Worm (Caenorhabditis elegans): ENCODE results near the gene Y57A10A.29.

Y57A10A.29 gene

DNA sequence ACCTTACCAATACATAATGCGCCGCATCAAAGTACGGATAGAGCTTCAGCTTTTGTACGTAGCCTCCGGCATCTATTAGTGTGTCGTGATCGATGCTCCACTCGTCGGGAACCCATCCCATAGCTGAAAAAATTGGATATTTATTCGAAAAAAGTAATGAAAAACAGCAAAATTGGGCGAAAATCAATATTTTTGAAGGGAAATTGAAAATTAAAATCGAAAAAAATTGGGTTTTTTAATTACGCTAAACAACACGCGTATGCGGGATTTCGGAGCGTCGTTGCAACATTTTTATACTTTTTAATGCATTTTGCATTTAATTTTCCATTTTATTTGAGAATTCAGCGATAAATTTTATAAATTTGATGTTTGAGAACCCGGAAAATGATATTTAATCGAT, at the start of gene Y57A10A.29, which contains the start of gene tric-1B.2:
Gene Y57A10A.29 (plus strand): TSS at position 303 of the 400 bp plus-strand sequence.
Gene tric-1B.2 (minus strand): TSS at position 129 of the 400 bp plus-strand sequence.
- TF ChIP-seq unc-62 (GFP tag; optimal IDR thresholded peaks at IDR 0.05) = no peak

ce11 chrII:12237555-12237954, 41.8 kb upstream of the Y57A10A.29 start:
- TF ChIP-seq unc-62 (GFP tag; optimal IDR thresholded peaks at IDR 0.05) = no peak

DNA sequence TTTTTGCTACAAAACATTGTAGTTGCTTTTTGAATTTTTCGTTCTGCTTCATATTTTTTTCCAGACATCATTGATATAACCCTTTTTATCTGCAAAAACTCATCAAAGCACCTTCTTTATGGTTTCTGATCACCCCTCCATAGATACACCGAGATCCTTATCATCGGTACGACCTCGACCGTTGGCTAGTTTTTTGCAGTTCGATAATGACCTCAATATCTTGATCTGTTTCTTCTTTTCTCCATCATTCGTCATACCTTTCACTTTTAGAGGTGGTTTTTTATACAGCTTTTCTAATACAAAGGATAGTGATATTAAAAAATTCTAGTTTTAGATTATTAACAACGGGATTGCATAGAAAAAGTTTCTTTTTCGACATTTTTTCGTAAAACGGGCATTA, 39.9 kb upstream of the Y57A10A.29 start:
- no peak for TF ChIP-seq unc-62 (GFP tag; optimal IDR thresholded peaks at IDR 0.05)

DNA sequence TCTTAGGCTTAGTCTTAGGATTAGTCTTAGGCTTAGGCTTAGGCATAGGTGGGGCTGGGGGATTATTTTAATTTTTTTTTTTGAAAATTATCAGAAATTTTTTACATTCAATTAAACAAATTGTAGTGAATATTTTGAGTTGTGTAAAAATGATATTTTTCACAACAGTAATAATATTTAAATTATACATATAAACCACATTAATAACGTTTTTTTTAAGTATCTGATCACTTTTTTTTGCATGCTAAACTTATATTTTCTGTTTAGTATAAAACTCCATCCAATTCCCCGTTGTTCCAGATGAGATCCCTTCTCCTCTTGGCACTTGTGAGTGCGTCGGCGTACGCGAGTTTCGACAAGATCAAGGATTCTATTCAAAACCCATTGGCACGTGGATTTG, 39.3 kb upstream of the Y57A10A.29 start, which contains the start of gene txdc-12.1:
Gene txdc-12.1 (plus strand): TSS at position 301 of the 400 bp plus-strand sequence.
- no peak for TF ChIP-seq unc-62 (GFP tag; optimal IDR thresholded peaks at IDR 0.05)

DNA sequence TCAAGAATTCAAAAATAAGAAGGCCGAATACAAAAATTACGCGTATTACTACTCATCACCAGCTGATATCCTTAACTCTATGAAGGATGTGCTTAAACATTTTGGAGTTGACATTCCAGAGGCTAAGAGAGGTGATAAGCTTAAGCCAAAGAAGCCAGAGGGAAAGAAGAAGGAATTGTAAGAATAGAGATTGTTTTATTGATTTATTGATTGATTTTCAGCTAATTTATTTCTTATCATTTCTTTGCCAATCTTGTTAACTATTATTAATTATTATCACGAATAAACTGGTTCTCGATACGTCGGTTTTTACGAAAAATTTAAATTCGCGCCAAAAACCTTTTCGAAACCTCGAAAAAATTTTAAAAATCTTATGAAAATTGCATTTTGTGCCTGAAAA, 37.6 kb upstream of the Y57A10A.29 start:
- no peak for TF ChIP-seq unc-62 (GFP tag; optimal IDR thresholded peaks at IDR 0.05)

DNA sequence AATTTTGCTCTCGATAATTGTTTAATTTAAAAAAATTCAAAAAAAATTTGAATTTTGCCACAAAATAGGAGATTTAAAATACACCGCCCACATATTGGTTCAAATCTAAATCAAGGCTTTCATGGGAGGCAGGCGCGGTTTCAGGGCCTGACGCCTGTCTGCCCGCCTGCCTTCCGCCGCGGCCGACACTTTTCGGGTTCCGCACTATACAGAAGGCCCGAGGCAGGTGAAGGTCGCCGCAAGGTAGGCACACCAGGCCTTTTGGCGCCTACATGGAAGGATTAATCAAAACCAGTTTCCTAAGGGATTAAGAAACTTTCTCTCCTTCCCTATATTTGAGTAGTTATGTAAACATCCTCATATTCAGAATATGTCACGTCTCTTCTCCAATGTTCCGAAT, 36.8 kb upstream of the Y57A10A.29 start, which contains the start of gene Y57A10A.24:
Gene Y57A10A.24 (plus strand): TSS at position 396 of the 400 bp plus-strand sequence.
- TF ChIP-seq unc-62 (GFP tag; optimal IDR thresholded peaks at IDR 0.05) = no peak

DNA sequence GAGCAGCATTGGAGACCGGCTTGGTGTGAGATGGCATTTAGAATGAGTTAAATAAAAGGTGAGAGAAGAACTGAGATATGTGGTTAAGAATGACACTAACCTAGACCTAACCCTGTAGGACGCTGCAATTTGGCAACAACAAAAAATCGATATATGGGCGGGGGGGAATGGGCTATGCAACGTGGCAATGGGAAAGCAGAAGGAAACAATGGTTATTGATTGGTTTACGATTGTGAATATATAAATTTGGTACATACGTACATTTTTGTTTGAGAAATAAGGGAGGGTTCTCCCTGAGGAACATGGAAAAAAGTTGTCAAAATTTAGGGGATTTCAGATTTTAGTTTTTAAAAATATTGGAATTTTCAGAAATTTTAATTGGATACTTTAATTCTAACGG, 30.3 kb upstream of the Y57A10A.29 start, which contains the start of gene tag-276:
Gene tag-276 (minus strand): TSS at position 101 of the 400 bp plus-strand sequence.
- no peak for TF ChIP-seq unc-62 (GFP tag; optimal IDR thresholded peaks at IDR 0.05)

ce11 chrII:12255545-12256233, 23.7 kb upstream of the Y57A10A.29 start:
- no peak for TF ChIP-seq unc-62 (GFP tag; optimal IDR thresholded peaks at IDR 0.05)

DNA sequence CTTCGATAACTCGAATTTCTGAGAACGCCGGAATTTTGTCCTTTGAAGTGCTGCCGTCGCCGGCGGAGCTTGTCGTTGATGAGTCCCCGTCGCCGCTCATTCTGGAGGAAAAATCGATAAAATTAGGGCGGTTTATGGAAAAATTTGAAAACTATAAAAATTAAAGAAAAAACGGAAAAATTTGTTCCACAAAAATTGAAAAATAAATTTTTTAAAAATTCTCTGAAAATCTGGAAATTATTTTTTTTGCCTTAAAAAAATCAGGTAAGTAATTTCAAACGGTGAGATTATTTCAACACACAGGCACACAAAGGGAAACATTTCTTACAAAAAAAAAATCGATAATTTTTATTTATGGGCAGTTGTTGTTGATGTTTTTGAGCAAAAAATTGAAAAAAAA, 22.8 kb upstream of the Y57A10A.29 start, which contains the start of gene parn-2:
Gene parn-2 (minus strand): TSS at position 101 of the 400 bp plus-strand sequence.
- TF ChIP-seq unc-62 (GFP tag; optimal IDR thresholded peaks at IDR 0.05) = no peak

DNA sequence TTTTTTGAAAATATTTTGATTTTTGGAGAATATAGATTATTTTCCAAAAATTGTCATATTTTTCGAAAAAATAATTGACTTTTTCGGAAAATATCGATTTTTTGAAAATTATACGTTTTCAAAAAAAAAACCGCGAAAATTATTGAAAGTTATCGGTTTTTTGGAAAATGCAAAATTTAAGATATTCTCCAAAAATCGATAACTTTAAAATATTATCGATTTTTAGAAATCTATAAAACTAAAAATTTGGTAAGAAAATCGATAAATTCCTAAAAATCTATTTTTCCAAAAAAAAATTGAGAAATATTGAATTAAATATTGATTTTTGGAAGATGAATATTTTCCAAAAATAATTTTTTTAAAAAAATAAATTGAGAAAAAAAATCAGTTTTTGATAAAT, 22.3 kb upstream of the Y57A10A.29 start:
- TF ChIP-seq unc-62 (GFP tag; optimal IDR thresholded peaks at IDR 0.05) = no peak

ce11 chrII:12260538-12260937, 18.8 kb upstream of the Y57A10A.29 start:
- no peak for TF ChIP-seq unc-62 (GFP tag; optimal IDR thresholded peaks at IDR 0.05)

- no peak for TF ChIP-seq unc-62 (GFP tag; optimal IDR thresholded peaks at IDR 0.05)
Measured at ce11 chrII:12261147-12261821, 18.1 kb upstream of the Y57A10A.29 start.

- no peak for TF ChIP-seq unc-62 (GFP tag; optimal IDR thresholded peaks at IDR 0.05)
Measured at ce11 chrII:12262567-12262966, 16.8 kb upstream of the Y57A10A.29 start.

DNA sequence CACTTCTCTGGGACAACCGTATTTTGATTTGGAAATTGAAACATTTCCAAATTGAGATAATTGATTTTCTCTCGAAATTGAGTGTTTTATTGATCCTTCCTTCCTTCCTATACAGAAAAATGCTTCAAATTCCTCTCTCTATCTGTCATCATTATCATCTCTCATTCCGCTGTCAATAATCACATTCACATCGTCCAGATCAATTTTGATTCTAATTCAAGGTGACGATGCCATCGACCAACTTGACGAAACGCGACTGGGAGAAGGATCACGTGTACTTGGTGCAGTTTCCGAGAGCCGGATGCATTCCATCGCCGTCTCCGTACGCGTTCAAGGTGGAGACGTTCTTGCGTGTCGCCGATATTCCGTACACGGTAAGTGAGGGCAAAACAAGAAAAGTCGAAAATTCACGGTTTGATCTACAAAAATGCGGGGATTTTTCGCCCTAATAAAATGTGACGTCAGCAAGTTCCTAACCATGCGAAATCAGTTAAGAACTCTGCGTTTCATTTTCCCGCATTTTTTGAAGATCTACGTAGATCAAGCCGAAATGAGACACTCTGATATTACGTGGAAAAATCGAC, 15.3 kb upstream of the Y57A10A.29 start, which contains the start of gene faxc-1:
Gene faxc-1 (plus strand): TSS at position 222 of the 584 bp plus-strand sequence.
- TF ChIP-seq unc-62 (GFP tag; optimal IDR thresholded peaks at IDR 0.05) = no peak

- TF ChIP-seq unc-62 (GFP tag; optimal IDR thresholded peaks at IDR 0.05) = no peak
Measured at ce11 chrII:12264847-12265246, 14.5 kb upstream of the Y57A10A.29 start.

DNA sequence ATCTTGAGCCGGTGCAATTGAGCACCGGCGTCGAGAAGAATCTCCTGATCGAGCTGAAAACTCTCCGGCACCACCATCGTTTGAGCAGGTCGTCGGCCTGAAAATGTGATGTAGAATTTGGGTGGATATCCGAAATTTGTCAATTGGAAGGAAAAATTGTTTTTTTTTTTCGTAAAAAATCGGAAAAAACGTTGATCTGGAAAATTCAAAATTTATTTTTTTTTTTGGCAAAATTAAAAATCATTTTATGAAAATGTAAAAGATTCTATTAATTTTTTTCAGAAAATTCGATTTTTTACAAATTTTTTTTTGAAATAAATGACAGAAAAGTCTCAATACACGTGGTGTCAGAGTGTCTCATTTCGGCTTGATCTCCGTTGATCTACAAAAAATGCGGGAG, 13.2 kb upstream of the Y57A10A.29 start, which contains the start of gene tric-1B.1:
Gene tric-1B.1 (minus strand): TSS at position 101 of the 400 bp plus-strand sequence.
- TF ChIP-seq unc-62 (GFP tag; optimal IDR thresholded peaks at IDR 0.05) = no peak
